Worm (Caenorhabditis elegans) whole organism, L4 larva: ENCODE measurements around the gene lgc-17.

Source experiments
- R02D3.7 ChIP-seq: fragments of 150-350 bp; sonication (generic microtip); optimal IDR thresholded peaks from 3 replicates; lab custom pipeline; 2014; ENCODE audit warnings: missing biosample characterization, missing genetic modification characterization
- daf-12 ChIP-seq: fragments of 150-350 bp; optimal IDR thresholded peaks from 2 replicates; lab custom pipeline; 2014; ENCODE audit warnings: missing biosample characterization, missing genetic modification reagents, missing genetic modification characterization
- egl-27 ChIP-seq: sonication (generic microtip); optimal IDR thresholded peaks from 3 replicates; lab custom pipeline; 2017; ENCODE audit warnings: missing biosample characterization, missing genetic modification reagents, missing genetic modification characterization
- lin-39 ChIP-seq: fragments of 150-350 bp; optimal IDR thresholded peaks from 2 replicates; lab custom pipeline; 2014; ENCODE audit warnings: missing biosample characterization, missing genetic modification reagents, missing genetic modification characterization

ce11 chrX:12142569-12142968 lies 21.2 kb downstream of the lgc-17 start, which contains the start of gene M153.3:
- TF ChIP-seq R02D3.7 (tag; lab: Kevin White, UChicago) (no peak), daf-12 (no peak), lin-39 (no peak), egl-27 (no peak)
